Worm (Caenorhabditis elegans): ENCODE results near the gene Y69A2AR.24.

- no peak for TF ChIP-seq dao-5 (tag; optimal IDR thresholded peaks at IDR 0.05)
- no peak for TF ChIP-seq him-1 (tag; optimal IDR thresholded peaks at IDR 0.05)
- TF ChIP-seq W03F9.2 (tag; optimal IDR thresholded peaks at IDR 0.05) = peak; percentile 10
Observed at ce11 chrIV:2607513-2608101, 43.7 kb upstream of the Y69A2AR.24 start, which contains the start of gene vamp-7.
